Worm (Caenorhabditis elegans): ENCODE results near the gene best-13.

DNA sequence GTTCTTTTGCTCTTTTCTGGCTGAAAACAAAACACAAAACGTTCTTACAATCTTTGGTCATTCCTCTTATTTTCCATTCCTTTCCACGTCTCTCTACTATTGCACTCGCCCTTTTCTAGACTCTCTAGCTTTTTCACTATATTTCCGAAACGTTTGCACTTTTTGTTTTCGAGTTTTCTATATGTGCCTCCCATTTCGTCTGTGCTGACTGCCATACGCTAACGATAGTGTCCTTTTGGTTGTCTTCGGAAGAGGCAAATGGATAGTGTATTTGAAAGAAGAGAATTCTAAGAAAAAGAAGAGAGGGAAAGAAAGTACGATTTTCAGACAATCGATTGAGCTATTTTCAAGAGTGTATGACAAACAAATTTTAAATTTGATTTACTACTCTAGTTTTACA, 30.9 kb upstream of the best-13 start:
- no peak for TF ChIP-seq tab-1 (GFP tag; IDR thresholded peaks at IDR 0.05)
- TF ChIP-seq klf-2 (GFP tag; conservative IDR thresholded peaks at IDR 0.05) = no peak
- no peak for TF ChIP-seq flt-1 (GFP tag; IDR thresholded peaks at IDR 0.05)

Data from whole organism, midembryonic.